Worm (Caenorhabditis elegans) whole organism, L4 larva: ENCODE data around the gene T03F7.7.

ENCODE experiments used
- D1046.2 ChIP-seq: fragments of 200-800 bp; sonication (Bioruptor generic); IDR thresholded peaks from 2 replicates; pipeline ENCODE4 v1.3.6; 2022; ENCODE audit warnings: missing genetic modification characterization, missing compliant biosample characterization
- F49E8.2 ChIP-seq: sonication (generic microtip); optimal IDR thresholded peaks from 2 replicates; lab custom pipeline; 2016; ENCODE audit warnings: missing compliant biosample characterization, mild to moderate bottlenecking, missing genetic modification characterization, borderline replicate concordance
- R02D3.7 ChIP-seq: fragments of 150-350 bp; sonication (generic microtip); optimal IDR thresholded peaks from 3 replicates; lab custom pipeline; 2014; ENCODE audit warnings: missing biosample characterization, missing genetic modification characterization
- T20F7.1 ChIP-seq: fragments of 200-800 bp; sonication (Bioruptor generic); optimal IDR thresholded peaks from 2 replicates; lab custom pipeline; 2018; ENCODE audit warnings: mild to moderate bottlenecking, missing genetic modification characterization, missing compliant biosample characterization
- Y48G9A.11 ChIP-seq: fragments of 200-800 bp; sonication (Bioruptor generic); IDR thresholded peaks from 2 replicates; pipeline ENCODE4 v1.3.6; 2022; ENCODE audit warnings: missing genetic modification reagents, missing genetic modification characterization, missing compliant biosample characterization
- Y5F2A.4 ChIP-seq: fragments of 200-800 bp; sonication (Bioruptor generic); optimal IDR thresholded peaks from 2 replicates; lab custom pipeline; 2018; ENCODE audit warnings: mild to moderate bottlenecking, missing genetic modification characterization, missing compliant biosample characterization
- ZK337.2 ChIP-seq: fragments of 200-800 bp; sonication (Bioruptor generic); IDR thresholded peaks from 2 replicates; pipeline ENCODE4 v1.3.6; 2022; ENCODE audit warnings: missing genetic modification reagents, missing genetic modification characterization, missing compliant biosample characterization
- aha-1 ChIP-seq: fragments of 150-350 bp; peaks from one replicate; lab custom pipeline; 2014; ENCODE audit warnings: missing biosample characterization, missing genetic modification characterization
- ceh-20 ChIP-seq: fragments of 200-800 bp; sonication (Bioruptor generic); IDR thresholded peaks from 2 replicates; pipeline ENCODE4 v1.3.6; 2022; ENCODE audit warnings: missing genetic modification reagents, missing genetic modification characterization, missing compliant biosample characterization
- ceh-28 ChIP-seq: fragments of 150-350 bp; optimal IDR thresholded peaks from 2 replicates; lab custom pipeline; 2014; ENCODE audit warnings: missing biosample characterization, missing genetic modification reagents, missing genetic modification characterization
- ceh-44 ChIP-seq: fragments of 200-800 bp; sonication (Bioruptor generic); IDR thresholded peaks from 2 replicates; pipeline ENCODE4 v1.3.6; 2022; ENCODE audit warnings: missing genetic modification reagents, missing genetic modification characterization, missing compliant biosample characterization
- ces-1 ChIP-seq: fragments of 150-350 bp; sonication (generic microtip); optimal IDR thresholded peaks from 4 replicates; lab custom pipeline; 2014; ENCODE audit warnings: missing biosample characterization, missing genetic modification reagents, missing genetic modification characterization
- daf-16 ChIP-seq, 3 experiments: sonication (generic microtip); optimal IDR thresholded peaks; 2 replicates each; lab custom pipeline; 2016 to 2017; ENCODE audit warnings: missing genetic modification characterization in 3 of 3, missing genetic modification reagents in 3 of 3, mild to moderate bottlenecking in 2 of 3, missing compliant biosample characterization in 2 of 3, missing biosample characterization in 1 of 3, moderate library complexity in 1 of 3
- dpl-1 ChIP-seq: fragments of 150-350 bp; optimal IDR thresholded peaks from 2 replicates; lab custom pipeline; 2014; ENCODE audit warnings: missing biosample characterization, missing genetic modification reagents, missing genetic modification characterization
- egl-43 ChIP-seq: fragments of 200-800 bp; sonication (Bioruptor generic); IDR thresholded peaks from 2 replicates; pipeline ENCODE4 v1.3.6; 2022; ENCODE audit warnings: missing genetic modification reagents, missing genetic modification characterization, missing compliant biosample characterization
- hif-1 ChIP-seq, 2 experiments: sonication (generic microtip); optimal IDR thresholded peaks; 2 replicates each; lab custom pipeline; 2016 to 2017; ENCODE audit warnings: missing compliant biosample characterization in 2 of 2, missing genetic modification characterization in 2 of 2, missing genetic modification reagents in 2 of 2, missing genotype in 2 of 2, mild to moderate bottlenecking in 1 of 2
- hlh-11 ChIP-seq: fragments of 200-800 bp; sonication (Bioruptor generic); optimal IDR thresholded peaks from 2 replicates; lab custom pipeline; 2018; ENCODE audit warnings: mild to moderate bottlenecking, missing genetic modification characterization, missing compliant biosample characterization
- hlh-30 ChIP-seq: sonication (generic microtip); optimal IDR thresholded peaks from 2 replicates; lab custom pipeline; 2017; ENCODE audit warnings: antibody characterized with exemption, mild to moderate bottlenecking, missing genetic modification characterization, missing compliant biosample characterization; ENCODE audit not compliant: insufficient read depth
- hmg-1.1 ChIP-seq: fragments of 200-800 bp; sonication (Bioruptor generic); IDR thresholded peaks from 2 replicates; pipeline ENCODE4 v1.3.6; 2022; ENCODE audit warnings: missing genetic modification reagents, missing genetic modification characterization, missing compliant biosample characterization
- jun-1 ChIP-seq: fragments of 150-350 bp; optimal IDR thresholded peaks from 2 replicates; lab custom pipeline; 2014; ENCODE audit warnings: missing biosample characterization, missing genetic modification reagents, missing genetic modification characterization
- lin-29 ChIP-seq: fragments of 200-800 bp; sonication (Bioruptor generic); IDR thresholded peaks from 2 replicates; pipeline ENCODE4 v1.3.6; 2022; ENCODE audit warnings: missing genetic modification reagents, missing genetic modification characterization, missing compliant biosample characterization
- lin-38 ChIP-seq: fragments of 200-800 bp; sonication (Bioruptor generic); IDR thresholded peaks from 2 replicates; pipeline ENCODE4 v1.3.6; 2022; ENCODE audit warnings: missing genetic modification reagents, missing genetic modification characterization, missing compliant biosample characterization
- lir-3 ChIP-seq: sonication (generic microtip); optimal IDR thresholded peaks from 2 replicates; lab custom pipeline; 2016; ENCODE audit warnings: mild to moderate bottlenecking, missing genetic modification characterization, missing compliant biosample characterization
- mdt-29 ChIP-seq: fragments of 200-800 bp; sonication (Bioruptor generic); IDR thresholded peaks from 2 replicates; pipeline ENCODE4 v1.3.6; 2022; ENCODE audit warnings: missing genetic modification reagents, missing genetic modification characterization, missing compliant biosample characterization
- mxl-3 ChIP-seq: fragments of 200-800 bp; sonication (Bioruptor generic); optimal IDR thresholded peaks from 2 replicates; lab custom pipeline; 2018; ENCODE audit warnings: mild to moderate bottlenecking, missing genetic modification characterization, missing compliant biosample characterization
- nhr-11 ChIP-seq: fragments of 150-350 bp; optimal IDR thresholded peaks from 2 replicates; lab custom pipeline; 2014; ENCODE audit warnings: missing biosample characterization, missing genetic modification characterization
- nhr-111 ChIP-seq: fragments of 200-800 bp; sonication (Bioruptor generic); optimal IDR thresholded peaks from 2 replicates; lab custom pipeline; 2018; ENCODE audit warnings: mild to moderate bottlenecking, missing genetic modification characterization, missing compliant biosample characterization
- nhr-25 ChIP-seq: sonication (generic microtip); optimal IDR thresholded peaks from 2 replicates; lab custom pipeline; 2017; ENCODE audit warnings: missing genetic modification characterization, mild to moderate bottlenecking, missing compliant biosample characterization, antibody characterized with exemption, moderate library complexity, borderline replicate concordance; ENCODE audit not compliant: insufficient read depth
- nhr-28 ChIP-seq: fragments of 150-350 bp; optimal IDR thresholded peaks from 2 replicates; lab custom pipeline; 2014; ENCODE audit warnings: missing biosample characterization, missing genetic modification characterization
- nhr-76 ChIP-seq: fragments of 150-350 bp; optimal IDR thresholded peaks from 2 replicates; lab custom pipeline; 2014; ENCODE audit warnings: missing biosample characterization, missing genetic modification characterization
- pha-4 ChIP-seq, 2 experiments: fragments of 150-350 bp in 1 of 2; fragments of 200-800 bp in 1 of 2; sonication (Bioruptor generic) in 1 of 2; IDR thresholded peaks in 1 of 2; optimal IDR thresholded peaks in 1 of 2; 2 replicates each; pipeline versions ENCODE4 v1.3.6 to Lab custom; 2014 to 2022; ENCODE audit warnings: missing genetic modification characterization in 2 of 2, missing genetic modification reagents in 2 of 2, missing biosample characterization in 1 of 2, missing compliant biosample characterization in 1 of 2
- sdz-12 ChIP-seq: fragments of 200-800 bp; sonication (Bioruptor generic); optimal IDR thresholded peaks from 2 replicates; lab custom pipeline; 2018; ENCODE audit warnings: mild to moderate bottlenecking, missing genetic modification characterization, missing compliant biosample characterization
- snpc-1.2 ChIP-seq: fragments of 200-800 bp; sonication (Bioruptor generic); IDR thresholded peaks from 2 replicates; pipeline ENCODE4 v1.3.6; 2022; ENCODE audit warnings: missing genetic modification reagents, missing genetic modification characterization, missing compliant biosample characterization
- snpc-4 ChIP-seq: fragments of 150-350 bp; optimal IDR thresholded peaks from 2 replicates; lab custom pipeline; 2014; ENCODE audit warnings: missing biosample characterization, missing genetic modification characterization
- spr-1 ChIP-seq: sonication (generic microtip); optimal IDR thresholded peaks from 2 replicates; lab custom pipeline; 2016; ENCODE audit warnings: mild to moderate bottlenecking, missing genetic modification characterization, missing compliant biosample characterization
- spr-3 ChIP-seq: fragments of 200-800 bp; sonication (Bioruptor generic); optimal IDR thresholded peaks from 2 replicates; lab custom pipeline; 2018; ENCODE audit warnings: mild to moderate bottlenecking, missing genetic modification characterization, missing compliant biosample characterization
- tra-1 ChIP-seq: fragments of 200-800 bp; sonication (Bioruptor generic); IDR thresholded peaks from 2 replicates; pipeline ENCODE4 v1.3.6; 2022; ENCODE audit warnings: missing genetic modification reagents, missing genetic modification characterization, missing compliant biosample characterization
- unc-62 ChIP-seq, 3 experiments: fragments of 150-350 bp in 1 of 3; sonication (generic microtip); optimal IDR thresholded peaks in 2 of 3; peaks in 1 of 3; 1 replicate in 1 of 3; 2 replicates in 2 of 3; lab custom pipeline; 2014 to 2017; ENCODE audit warnings: missing biosample characterization in 3 of 3, missing genetic modification characterization in 3 of 3, missing genetic modification reagents in 3 of 3, missing genotype in 1 of 3
- zfp-3 ChIP-seq: fragments of 200-800 bp; sonication (Bioruptor generic); conservative IDR thresholded peaks from 2 replicates; pipeline ENCODE4 v1.3.6; 2022; ENCODE audit warnings: missing genetic modification reagents, missing genetic modification characterization, missing compliant biosample characterization
- zip-2 ChIP-seq: fragments of 150-350 bp; optimal IDR thresholded peaks from 2 replicates; lab custom pipeline; 2014; ENCODE audit warnings: missing biosample characterization, missing genetic modification characterization

Gene T03F7.7

ce11 chrV:11308346-11308745, 2.9 kb upstream of the T03F7.7 start, which contains the start of gene snf-11:
snf-11 (minus strand) TSS chrV:11308446.
- TF ChIP-seq F49E8.2 (tag; lab: Kevin White, UChicago) (no peak), egl-43 (GFP tag; lab: Robert Waterston, UW) (no peak), nhr-25 (tag; lab: Kevin White, UChicago) (no peak), nhr-11 (tag; lab: Kevin White, UChicago) (no peak), hmg-1.1 (GFP tag; lab: Robert Waterston, UW) (no peak), lin-38 (no peak), dpl-1 (GFP tag; lab: Kevin White, UChicago) (no peak), spr-3 (GFP tag; lab: Kevin White, UChicago) (no peak), Y5F2A.4 (GFP tag; lab: Kevin White, UChicago) (no peak), nhr-111 (GFP tag; lab: Kevin White, UChicago) (no peak), snpc-1.2 (GFP tag; lab: Robert Waterston, UW) (no peak), spr-1 (tag; lab: Kevin White, UChicago) (no peak), Y48G9A.11 (no peak), lir-3 (tag; lab: Kevin White, UChicago) (no peak), zip-2 (no peak), T20F7.1 (GFP tag; lab: Kevin White, UChicago) (no peak), nhr-76 (tag; lab: Kevin White, UChicago) (no peak)
- TF ChIP-seq, all 104 proteins: peak for 0

ce11 chrV:11308915-11309314, 2.3 kb upstream of the T03F7.7 start:
- TF ChIP-seq pha-4 (GFP tag; IDR thresholded peaks at IDR 0.05; lab: Robert Waterston, UW), result no peak
- no peak for TF ChIP-seq pha-4 (tag; optimal IDR thresholded peaks at IDR 0.05; lab: Kevin White, UChicago)
- TF ChIP-seq snpc-4 (tag; lab: Kevin White, UChicago), result no peak
- TF ChIP-seq D1046.2 (GFP tag; lab: Robert Waterston, UW), result no peak
- TF ChIP-seq mdt-29 (GFP tag; lab: Robert Waterston, UW), result no peak
- no peak for TF ChIP-seq unc-62 (GFP tag; optimal IDR thresholded peaks at IDR 0.05 in 1 of 2; lab: Kevin White, UChicago)
- no peak for TF ChIP-seq unc-62 (tag; optimal IDR thresholded peaks at IDR 0.05; lab: Kevin White, UChicago)
- 0 out of 2 replicates have a peak, but pooled peaks have one; percentile 25 for TF ChIP-seq ceh-20
- 0 out of 2 replicates have a peak, but pooled peaks have one; percentile 20 for TF ChIP-seq tra-1 (GFP tag; lab: Robert Waterston, UW)
- no peak for TF ChIP-seq lin-29
- no peak for TF ChIP-seq hif-1 (tag; optimal IDR thresholded peaks at IDR 0.05; lab: Kevin White, UChicago)
- TF ChIP-seq hlh-11, result peak; percentile 22
- peak; percentile 45; the same call in 1 of the 2 replicates for TF ChIP-seq ZK337.2 (GFP tag; lab: Robert Waterston, UW)
- no peak for TF ChIP-seq zip-2
- no peak for TF ChIP-seq ceh-44 (GFP tag; lab: Robert Waterston, UW)
- no peak for TF ChIP-seq R02D3.7 (tag; lab: Kevin White, UChicago)
- peak in 1 of 2 experiments; percentile 58 for TF ChIP-seq daf-16 (GFP tag; optimal IDR thresholded peaks at IDR 0.05; lab: Kevin White, UChicago)
- TF ChIP-seq daf-16 (tag; optimal IDR thresholded peaks at IDR 0.05; lab: Kevin White, UChicago), result no peak
- TF ChIP-seq zfp-3 (GFP tag; lab: Robert Waterston, UW), result no peak
- TF ChIP-seq nhr-11 (tag; lab: Kevin White, UChicago), result peak; percentile 56
- TF ChIP-seq aha-1 (tag; lab: Kevin White, UChicago), result no peak
- no peak for TF ChIP-seq ceh-28 (tag; lab: Kevin White, UChicago)
- TF ChIP-seq nhr-111 (GFP tag; lab: Kevin White, UChicago), result no peak
- no peak for TF ChIP-seq Y48G9A.11
- TF ChIP-seq hlh-30 (tag; lab: Kevin White, UChicago), result peak; percentile 22
- peak; percentile 46 for TF ChIP-seq nhr-28 (tag; lab: Kevin White, UChicago)
- peak; percentile 20 for TF ChIP-seq mxl-3
- TF ChIP-seq jun-1 (tag; lab: Kevin White, UChicago), result no peak
- TF ChIP-seq sdz-12 (GFP tag; lab: Kevin White, UChicago), result no peak
- no peak for TF ChIP-seq ces-1
